Worm (Caenorhabditis elegans) whole organism, L4 larva: ENCODE measurements around the gene lelo-1.

Experiments used
- F37D6.2 ChIP-seq: sonication (generic microtip); optimal IDR thresholded peaks from 2 replicates; lab custom pipeline; 2016; ENCODE audit warnings: mild to moderate bottlenecking, missing genetic modification characterization, missing compliant biosample characterization
- F49E8.2 ChIP-seq: sonication (generic microtip); optimal IDR thresholded peaks from 2 replicates; lab custom pipeline; 2016; ENCODE audit warnings: missing compliant biosample characterization, mild to moderate bottlenecking, missing genetic modification characterization, borderline replicate concordance
- T20F7.1 ChIP-seq: fragments of 200-800 bp; sonication (Bioruptor generic); optimal IDR thresholded peaks from 2 replicates; lab custom pipeline; 2018; ENCODE audit warnings: mild to moderate bottlenecking, missing genetic modification characterization, missing compliant biosample characterization
- T26A8.4 ChIP-seq: fragments of 200-800 bp; sonication (Bioruptor generic); IDR thresholded peaks from 2 replicates; pipeline ENCODE4 v1.3.6; 2022; ENCODE audit warnings: missing genetic modification characterization, missing compliant biosample characterization
- Y48G9A.11 ChIP-seq: fragments of 200-800 bp; sonication (Bioruptor generic); IDR thresholded peaks from 2 replicates; pipeline ENCODE4 v1.3.6; 2022; ENCODE audit warnings: missing genetic modification reagents, missing genetic modification characterization, missing compliant biosample characterization
- ZK337.2 ChIP-seq: fragments of 200-800 bp; sonication (Bioruptor generic); IDR thresholded peaks from 2 replicates; pipeline ENCODE4 v1.3.6; 2022; ENCODE audit warnings: missing genetic modification reagents, missing genetic modification characterization, missing compliant biosample characterization
- aly-2 ChIP-seq: sonication (generic microtip); optimal IDR thresholded peaks from 2 replicates; lab custom pipeline; 2018; ENCODE audit warnings: missing biosample characterization, missing genetic modification characterization
- ama-1 ChIP-seq: fragments of 150-350 bp; optimal IDR thresholded peaks from 2 replicates; lab custom pipeline; 2014; ENCODE audit warnings: inconsistent platforms, mixed read lengths
- arid-1 ChIP-seq: fragments of 200-800 bp; sonication (Bioruptor generic); conservative IDR thresholded peaks from 2 replicates; pipeline ENCODE4 v1.3.6; 2022; ENCODE audit warnings: missing genetic modification reagents, missing genetic modification characterization, missing compliant biosample characterization
- ceh-20 ChIP-seq: fragments of 200-800 bp; sonication (Bioruptor generic); IDR thresholded peaks from 2 replicates; pipeline ENCODE4 v1.3.6; 2022; ENCODE audit warnings: missing genetic modification reagents, missing genetic modification characterization, missing compliant biosample characterization
- ceh-44 ChIP-seq: fragments of 200-800 bp; sonication (Bioruptor generic); IDR thresholded peaks from 2 replicates; pipeline ENCODE4 v1.3.6; 2022; ENCODE audit warnings: missing genetic modification reagents, missing genetic modification characterization, missing compliant biosample characterization
- daf-8 ChIP-seq: fragments of 200-800 bp; sonication (Bioruptor generic); IDR thresholded peaks from 2 replicates; pipeline ENCODE4 v1.3.6; 2022; ENCODE audit warnings: missing genetic modification characterization, missing compliant biosample characterization
- dmd-6 ChIP-seq: fragments of 200-800 bp; sonication (Bioruptor generic); IDR thresholded peaks from 2 replicates; pipeline ENCODE4 v1.3.6; 2022; ENCODE audit warnings: missing genetic modification reagents, missing genetic modification characterization, missing compliant biosample characterization
- dmd-9 ChIP-seq: fragments of 200-800 bp; sonication (Bioruptor generic); IDR thresholded peaks from 2 replicates; pipeline ENCODE4 v1.3.6; 2022; ENCODE audit warnings: missing genetic modification reagents, missing genetic modification characterization, missing compliant biosample characterization
- dpl-1 ChIP-seq: fragments of 150-350 bp; optimal IDR thresholded peaks from 2 replicates; lab custom pipeline; 2014; ENCODE audit warnings: missing biosample characterization, missing genetic modification reagents, missing genetic modification characterization
- duxl-1 ChIP-seq: sonication (generic microtip); optimal IDR thresholded peaks from 2 replicates; lab custom pipeline; 2016; ENCODE audit warnings: mild to moderate bottlenecking, missing genetic modification characterization, moderate library complexity, missing compliant biosample characterization; ENCODE audit not compliant: poor library complexity
- dve-1 ChIP-seq: sonication (generic microtip); optimal IDR thresholded peaks from 2 replicates; lab custom pipeline; 2017; ENCODE audit warnings: antibody characterized with exemption, mild to moderate bottlenecking, missing genetic modification characterization, missing compliant biosample characterization; ENCODE audit not compliant: insufficient read depth
- egl-43 ChIP-seq: fragments of 200-800 bp; sonication (Bioruptor generic); IDR thresholded peaks from 2 replicates; pipeline ENCODE4 v1.3.6; 2022; ENCODE audit warnings: missing genetic modification reagents, missing genetic modification characterization, missing compliant biosample characterization
- gei-8 ChIP-seq: fragments of 200-800 bp; sonication (Bioruptor generic); optimal IDR thresholded peaks from 2 replicates; lab custom pipeline; 2018; ENCODE audit warnings: mild to moderate bottlenecking, missing genetic modification characterization, missing compliant biosample characterization
- hif-1 ChIP-seq, 2 experiments: sonication (generic microtip); optimal IDR thresholded peaks; 2 replicates each; lab custom pipeline; 2016 to 2017; ENCODE audit warnings: missing compliant biosample characterization in 2 of 2, missing genetic modification characterization in 2 of 2, missing genetic modification reagents in 2 of 2, missing genotype in 2 of 2, mild to moderate bottlenecking in 1 of 2
- hlh-11 ChIP-seq: fragments of 200-800 bp; sonication (Bioruptor generic); optimal IDR thresholded peaks from 2 replicates; lab custom pipeline; 2018; ENCODE audit warnings: mild to moderate bottlenecking, missing genetic modification characterization, missing compliant biosample characterization
- hmg-1.1 ChIP-seq: fragments of 200-800 bp; sonication (Bioruptor generic); IDR thresholded peaks from 2 replicates; pipeline ENCODE4 v1.3.6; 2022; ENCODE audit warnings: missing genetic modification reagents, missing genetic modification characterization, missing compliant biosample characterization
- lim-7 ChIP-seq: fragments of 200-800 bp; sonication (Bioruptor generic); IDR thresholded peaks from 2 replicates; pipeline ENCODE4 v1.3.6; 2022; ENCODE audit warnings: missing genetic modification characterization, missing compliant biosample characterization
- lin-13 ChIP-seq: fragments of 150-350 bp; optimal IDR thresholded peaks from 2 replicates; lab custom pipeline; 2014; ENCODE audit warnings: missing biosample characterization, missing genetic modification reagents, missing genetic modification characterization
- lin-29 ChIP-seq: fragments of 200-800 bp; sonication (Bioruptor generic); IDR thresholded peaks from 2 replicates; pipeline ENCODE4 v1.3.6; 2022; ENCODE audit warnings: missing genetic modification reagents, missing genetic modification characterization, missing compliant biosample characterization
- lin-39 ChIP-seq: fragments of 150-350 bp; optimal IDR thresholded peaks from 2 replicates; lab custom pipeline; 2014; ENCODE audit warnings: missing biosample characterization, missing genetic modification reagents, missing genetic modification characterization
- lsy-2 ChIP-seq, 2 experiments: fragments of 150-350 bp in 1 of 2; sonication (generic microtip) in 1 of 2; optimal IDR thresholded peaks; 2 replicates each; lab custom pipeline; 2014 to 2017; ENCODE audit warnings: missing biosample characterization in 2 of 2, missing genetic modification characterization in 2 of 2
- mdl-1 ChIP-seq, 2 experiments: fragments of 150-350 bp in 1 of 2; sonication (generic microtip) in 1 of 2; optimal IDR thresholded peaks; 2 replicates each; lab custom pipeline; 2014 to 2017; ENCODE audit warnings: missing biosample characterization in 2 of 2, missing genetic modification characterization in 2 of 2
- nhr-102 ChIP-seq: sonication (generic microtip); optimal IDR thresholded peaks from 2 replicates; lab custom pipeline; 2016; ENCODE audit warnings: mild to moderate bottlenecking, missing genetic modification characterization, moderate library complexity, missing compliant biosample characterization
- nhr-42 ChIP-seq: fragments of 200-800 bp; sonication (Bioruptor generic); IDR thresholded peaks from 2 replicates; pipeline ENCODE4 v1.3.6; 2022; ENCODE audit warnings: missing genetic modification characterization, missing compliant biosample characterization
- nhr-48 ChIP-seq: sonication (generic microtip); optimal IDR thresholded peaks from 2 replicates; lab custom pipeline; 2016; ENCODE audit warnings: mild to moderate bottlenecking, missing genetic modification characterization, missing compliant biosample characterization
- nhr-6 ChIP-seq: fragments of 150-350 bp; optimal IDR thresholded peaks from 2 replicates; lab custom pipeline; 2014; ENCODE audit warnings: missing biosample characterization, missing genetic modification characterization
- php-3 ChIP-seq: fragments of 200-800 bp; sonication (Bioruptor generic); IDR thresholded peaks from 2 replicates; pipeline ENCODE4 v1.3.6; 2022; ENCODE audit warnings: missing genetic modification reagents, missing genetic modification characterization, missing compliant biosample characterization
- skn-1 ChIP-seq: fragments of 150-350 bp; optimal IDR thresholded peaks from 2 replicates; lab custom pipeline; 2014; ENCODE audit warnings: missing biosample characterization, missing genetic modification characterization
- spr-1 ChIP-seq: sonication (generic microtip); optimal IDR thresholded peaks from 2 replicates; lab custom pipeline; 2016; ENCODE audit warnings: mild to moderate bottlenecking, missing genetic modification characterization, missing compliant biosample characterization
- tra-1 ChIP-seq: fragments of 200-800 bp; sonication (Bioruptor generic); IDR thresholded peaks from 2 replicates; pipeline ENCODE4 v1.3.6; 2022; ENCODE audit warnings: missing genetic modification reagents, missing genetic modification characterization, missing compliant biosample characterization
- unc-62 ChIP-seq, 3 experiments: fragments of 150-350 bp in 1 of 3; sonication (generic microtip); optimal IDR thresholded peaks in 2 of 3; peaks in 1 of 3; 1 replicate in 1 of 3; 2 replicates in 2 of 3; lab custom pipeline; 2014 to 2017; ENCODE audit warnings: missing biosample characterization in 3 of 3, missing genetic modification characterization in 3 of 3, missing genetic modification reagents in 3 of 3, missing genotype in 1 of 3
- zfp-2 ChIP-seq: sonication (generic microtip); optimal IDR thresholded peaks from 2 replicates; lab custom pipeline; 2016; ENCODE audit warnings: mild to moderate bottlenecking, missing genetic modification characterization, missing compliant biosample characterization
- zfp-3 ChIP-seq: fragments of 200-800 bp; sonication (Bioruptor generic); conservative IDR thresholded peaks from 2 replicates; pipeline ENCODE4 v1.3.6; 2022; ENCODE audit warnings: missing genetic modification reagents, missing genetic modification characterization, missing compliant biosample characterization
- zip-11 ChIP-seq: fragments of 200-800 bp; sonication (Bioruptor generic); IDR thresholded peaks from 2 replicates; pipeline ENCODE4 v1.3.6; 2022; ENCODE audit warnings: missing genetic modification characterization, missing compliant biosample characterization

Gene lelo-1

DNA sequence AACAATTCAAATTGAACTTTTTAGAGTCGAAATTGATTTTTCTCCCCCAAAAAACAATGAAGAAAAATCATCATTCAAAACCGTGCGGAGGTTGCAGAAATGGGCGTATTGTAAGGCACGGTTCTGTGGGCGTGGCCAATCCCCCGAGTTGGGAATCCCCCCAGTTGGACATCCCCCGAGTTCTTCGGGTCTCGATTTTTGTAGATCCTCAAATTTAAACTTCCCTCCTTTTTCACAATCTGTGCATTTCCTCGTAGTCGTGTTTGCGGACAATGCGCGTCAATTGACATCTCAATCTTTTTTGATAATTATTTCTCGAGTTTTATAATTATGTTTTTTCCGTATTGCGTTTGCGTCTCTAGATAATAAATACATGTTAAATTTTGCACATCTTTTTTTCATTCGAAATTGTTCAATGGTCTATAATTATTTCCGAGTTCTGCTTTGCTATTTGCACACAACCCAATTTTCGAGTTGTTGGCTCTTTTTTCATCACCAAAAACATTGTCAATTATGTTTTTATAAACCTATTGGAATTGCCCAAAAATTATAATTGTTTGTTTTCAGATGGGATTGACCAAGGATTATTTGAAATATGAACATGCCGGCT lies 23.8 kb downstream of the lelo-1 start, which contains the start of gene F13H8.2 (continued):
- peak; percentile 78 for TF ChIP-seq egl-43 (GFP tag; lab: Robert Waterston, UW)
- peak in 1 of 2 experiments; percentile 58 for TF ChIP-seq hif-1 (tag; optimal IDR thresholded peaks at IDR 0.05; lab: Kevin White, UChicago)
- no peak for TF ChIP-seq zfp-2 (tag; lab: Kevin White, UChicago)
- 0 out of 2 replicates have a peak, but pooled peaks have one; percentile 17 for TF ChIP-seq zfp-3
- TF ChIP-seq dmd-9 (GFP tag; lab: Robert Waterston, UW), result peak; percentile 71
- TF ChIP-seq lim-7 (GFP tag; lab: Robert Waterston, UW), result no peak
- TF ChIP-seq T26A8.4 (GFP tag; lab: Robert Waterston, UW), result peak; percentile 76
- no peak for TF ChIP-seq nhr-102 (tag; lab: Kevin White, UChicago)
- TF ChIP-seq php-3 (GFP tag; lab: Robert Waterston, UW), result 0 out of 2 replicates have a peak, but pooled peaks have one; percentile 36
- TF ChIP-seq zip-11 (GFP tag; lab: Robert Waterston, UW), result no peak
- peak in 1 of 2 experiments; percentile 52 for TF ChIP-seq mdl-1 (tag; optimal IDR thresholded peaks at IDR 0.05; lab: Kevin White, UChicago)
- 0 out of 2 replicates have a peak, but pooled peaks have one; percentile 11 for TF ChIP-seq lin-29 (GFP tag; lab: Robert Waterston, UW)
- TF ChIP-seq arid-1, result peak; percentile 93
- TF ChIP-seq tra-1, result peak; percentile 62; the same call in 1 of the 2 replicates
- TF ChIP-seq F37D6.2 (tag; lab: Kevin White, UChicago), result peak; percentile 42
- peak; percentile 22 for TF ChIP-seq nhr-48
- TF ChIP-seq T20F7.1 (GFP tag; lab: Kevin White, UChicago), result peak; percentile 63
- peak; percentile 79 for TF ChIP-seq ceh-44 (GFP tag; lab: Robert Waterston, UW)
- peak; percentile 90 for TF ChIP-seq hmg-1.1 (GFP tag; lab: Robert Waterston, UW)
- peak; percentile 95 for TF ChIP-seq dpl-1
- TF ChIP-seq nhr-6 (tag; lab: Kevin White, UChicago), result peak; percentile 36
- TF ChIP-seq lin-39, result no peak
- TF ChIP-seq daf-8 (GFP tag; lab: Robert Waterston, UW), result no peak
- TF ChIP-seq spr-1 (tag; lab: Kevin White, UChicago), result peak; percentile 62
- peak; percentile 26 to 80 for TF ChIP-seq lsy-2 (tag; optimal IDR thresholded peaks at IDR 0.05; lab: Kevin White, UChicago)
- peak; percentile 70; the same call in 1 of the 2 replicates for TF ChIP-seq ZK337.2 (GFP tag; lab: Robert Waterston, UW)
- peak; percentile 22 for TF ChIP-seq F49E8.2 (tag; lab: Kevin White, UChicago)
- peak; percentile 77 for TF ChIP-seq ceh-20
- TF ChIP-seq lin-13 (GFP tag; lab: Kevin White, UChicago), result peak; percentile 28
- TF ChIP-seq aly-2 (tag; lab: Kevin White, UChicago), result no peak
- TF ChIP-seq dve-1 (tag; lab: Kevin White, UChicago), result peak; percentile 40
- no peak for TF ChIP-seq skn-1 (tag; lab: Kevin White, UChicago)
- TF ChIP-seq dmd-6, result peak; percentile 78
- TF ChIP-seq hlh-11 (tag; lab: Kevin White, UChicago), result peak; percentile 67
- TF ChIP-seq ama-1 (lab: Kevin White, UChicago), result no peak
- TF ChIP-seq duxl-1 (tag; lab: Kevin White, UChicago), result peak; percentile 41
- peak; percentile 70 for TF ChIP-seq Y48G9A.11 (GFP tag; lab: Robert Waterston, UW)
- peak; percentile 67; the same call in 1 of the 2 replicates for TF ChIP-seq nhr-42 (GFP tag; lab: Robert Waterston, UW)
- no peak for TF ChIP-seq gei-8
- peak in 1 of 2 experiments; percentile 37 for TF ChIP-seq unc-62 (GFP tag; optimal IDR thresholded peaks at IDR 0.05 in 1 of 2; lab: Kevin White, UChicago)
- TF ChIP-seq unc-62 (tag; optimal IDR thresholded peaks at IDR 0.05; lab: Kevin White, UChicago), result no peak
- TF ChIP-seq, all 104 proteins: peak for 48
